Fruit fly (Drosophila melanogaster) whole organism, prepupa: ENCODE data around the gene CG15177.

Experiments
- CG11902 ChIP-seq: fragments of 200-800 bp; sonication (Bioruptor generic); optimal IDR thresholded peaks from 3 replicates; lab custom pipeline; 2016; ENCODE audit warnings: missing biosample characterization, missing genetic modification characterization
- CG1621 ChIP-seq: fragments of 200-800 bp; sonication (Bioruptor generic); optimal IDR thresholded peaks from 3 replicates; lab custom pipeline; 2018; ENCODE audit warnings: missing biosample characterization, mild to moderate bottlenecking, missing genetic modification characterization
- CG3032 ChIP-seq: fragments of 200-800 bp; optimal IDR thresholded peaks from 2 replicates; lab custom pipeline; 2019; ENCODE audit warnings: missing biosample characterization, mild to moderate bottlenecking, missing genetic modification characterization, moderate library complexity
- CG31627 ChIP-seq: fragments of 200-800 bp; sonication (Bioruptor generic); optimal IDR thresholded peaks from 3 replicates; lab custom pipeline; 2016; ENCODE audit warnings: missing biosample characterization, missing genetic modification characterization
- CG4318 ChIP-seq: fragments of 200-800 bp; sonication (Bioruptor generic); optimal IDR thresholded peaks from 3 replicates; lab custom pipeline; 2017; ENCODE audit warnings: missing biosample characterization, mild to moderate bottlenecking, missing genetic modification characterization
- CG6163 ChIP-seq: fragments of 200-800 bp; sonication (Bioruptor generic); IDR thresholded peaks from 3 replicates; pipeline ENCODE4 v1.3.6; 2022; ENCODE audit warnings: missing biosample characterization, missing genetic modification characterization
- CG6792 ChIP-seq: fragments of 200-800 bp; sonication (Bioruptor generic); optimal IDR thresholded peaks from 3 replicates; lab custom pipeline; 2016; ENCODE audit warnings: missing biosample characterization, missing genetic modification characterization
- CG6808 ChIP-seq: fragments of 200-800 bp; sonication (Bioruptor generic); optimal IDR thresholded peaks from 3 replicates; lab custom pipeline; 2017; ENCODE audit warnings: missing biosample characterization, missing genetic modification characterization, mild to moderate bottlenecking, moderate library complexity, missing genetic modification reagents
- CG6854 ChIP-seq: fragments of 200-800 bp; sonication (Bioruptor generic); optimal IDR thresholded peaks from 2 replicates; lab custom pipeline; 2017; ENCODE audit warnings: missing biosample characterization, mild to moderate bottlenecking, missing genetic modification characterization
- CG8119 ChIP-seq: fragments of 200-800 bp; sonication (Bioruptor generic); IDR thresholded peaks from 3 replicates; pipeline ENCODE4 v1.3.6; 2022; ENCODE audit warnings: missing biosample characterization, missing genetic modification characterization
- CG8319 ChIP-seq: fragments of 200-800 bp; sonication (Bioruptor generic); optimal IDR thresholded peaks from 3 replicates; lab custom pipeline; 2016; ENCODE audit warnings: missing biosample characterization, missing genetic modification characterization
- CG9139 ChIP-seq: fragments of 200-800 bp; sonication (Bioruptor generic); optimal IDR thresholded peaks from 3 replicates; lab custom pipeline; 2017; ENCODE audit warnings: missing biosample characterization, mild to moderate bottlenecking, missing genetic modification characterization
- Eip75B ChIP-seq: fragments of 200-800 bp; sonication (Bioruptor generic); optimal IDR thresholded peaks from 3 replicates; lab custom pipeline; 2016; ENCODE audit warnings: missing biosample characterization, missing genetic modification characterization
- Eip78C ChIP-seq: fragments of 200-800 bp; sonication (Bioruptor generic); peaks from one replicate; lab custom pipeline; 2016; ENCODE audit warnings: missing biosample characterization, missing genetic modification characterization
- Eip93F ChIP-seq: fragments of 200-800 bp; sonication (Bioruptor generic); optimal IDR thresholded peaks from 2 replicates; lab custom pipeline; 2016; ENCODE audit warnings: missing biosample characterization, mild to moderate bottlenecking, missing genetic modification characterization
- Ets21C ChIP-seq: fragments of 200-800 bp; sonication (Bioruptor generic); optimal IDR thresholded peaks from 3 replicates; lab custom pipeline; 2016; ENCODE audit warnings: missing biosample characterization, missing genetic modification characterization
- Gug ChIP-seq: fragments of 200-800 bp; sonication (Bioruptor generic); IDR thresholded peaks from 2 replicates; pipeline ENCODE4 v1.3.6; 2022; ENCODE audit warnings: missing biosample characterization, missing genetic modification characterization
- Hr39 ChIP-seq: fragments of 200-800 bp; sonication (Bioruptor generic); optimal IDR thresholded peaks from 2 replicates; lab custom pipeline; 2016; ENCODE audit warnings: missing biosample characterization, missing genetic modification characterization
- Lpt ChIP-seq: fragments of 200-800 bp; sonication (Bioruptor generic); optimal IDR thresholded peaks from 3 replicates; lab custom pipeline; 2016; ENCODE audit warnings: missing biosample characterization, missing genetic modification characterization
- Met ChIP-seq: fragments of 200-800 bp; sonication (Bioruptor generic); optimal IDR thresholded peaks from 3 replicates; lab custom pipeline; 2016; ENCODE audit warnings: missing biosample characterization, missing genetic modification characterization
- OdsH ChIP-seq: fragments of 200-800 bp; sonication (Bioruptor generic); optimal IDR thresholded peaks from 3 replicates; lab custom pipeline; 2016; ENCODE audit warnings: missing biosample characterization, missing genetic modification characterization
- Smox ChIP-seq: fragments of 200-800 bp; sonication (Bioruptor generic); optimal IDR thresholded peaks from 3 replicates; lab custom pipeline; 2016; ENCODE audit warnings: missing biosample characterization, missing genetic modification characterization
- Sox102F ChIP-seq: fragments of 200-800 bp; sonication (Bioruptor generic); optimal IDR thresholded peaks from 2 replicates; lab custom pipeline; 2016; ENCODE audit warnings: missing biosample characterization, mild to moderate bottlenecking, missing genetic modification characterization
- Sox14 ChIP-seq: fragments of 200-800 bp; sonication (Bioruptor generic); optimal IDR thresholded peaks from 3 replicates; lab custom pipeline; 2016; ENCODE audit warnings: missing biosample characterization, missing genetic modification characterization
- Sox15 ChIP-seq: fragments of 200-800 bp; sonication (Bioruptor generic); optimal IDR thresholded peaks from 3 replicates; lab custom pipeline; 2016; ENCODE audit warnings: missing biosample characterization, missing genetic modification characterization
- achi ChIP-seq: fragments of 200-800 bp; sonication (Bioruptor generic); optimal IDR thresholded peaks from 3 replicates; lab custom pipeline; 2016; ENCODE audit warnings: missing biosample characterization, missing genetic modification characterization
- acj6 ChIP-seq: fragments of 200-800 bp; sonication (Bioruptor generic); optimal IDR thresholded peaks from 3 replicates; lab custom pipeline; 2016; ENCODE audit warnings: missing biosample characterization, missing genetic modification characterization
- cyc ChIP-seq: fragments of 200-800 bp; sonication (Bioruptor generic); optimal IDR thresholded peaks from 3 replicates; lab custom pipeline; 2016; ENCODE audit warnings: missing biosample characterization, missing genetic modification characterization
- dac ChIP-seq: fragments of 200-800 bp; sonication (Bioruptor generic); optimal IDR thresholded peaks from 2 replicates; lab custom pipeline; 2017; ENCODE audit warnings: missing biosample characterization, mild to moderate bottlenecking, missing genetic modification characterization
- dsx ChIP-seq: fragments of 200-800 bp; optimal IDR thresholded peaks from 3 replicates; lab custom pipeline; 2019; ENCODE audit warnings: missing biosample characterization, mild to moderate bottlenecking, missing genetic modification characterization, moderate library complexity; ENCODE audit not compliant: poor library complexity, severe bottlenecking
- eg ChIP-seq: fragments of 200-800 bp; sonication (Bioruptor generic); IDR thresholded peaks from 3 replicates; pipeline ENCODE4 v1.3.6; 2022; ENCODE audit warnings: missing biosample characterization, missing genetic modification characterization
- net ChIP-seq: fragments of 200-800 bp; sonication (Bioruptor generic); optimal IDR thresholded peaks from 3 replicates; lab custom pipeline; 2016; ENCODE audit warnings: missing biosample characterization, missing genetic modification characterization
- pdm3 ChIP-seq: fragments of 200-800 bp; sonication (Bioruptor generic); optimal IDR thresholded peaks from 3 replicates; lab custom pipeline; 2016; ENCODE audit warnings: missing biosample characterization, missing genetic modification characterization
- salr ChIP-seq, 2 experiments: fragments of 200-800 bp; sonication (Bioruptor generic); optimal IDR thresholded peaks; 3 replicates each; lab custom pipeline; 2016 to 2018; ENCODE audit warnings: missing biosample characterization in 2 of 2, missing genetic modification characterization in 2 of 2, mild to moderate bottlenecking in 1 of 2
- ss ChIP-seq, 2 experiments: fragments of 200-800 bp; sonication (Bioruptor generic); optimal IDR thresholded peaks; 2 replicates in 1 of 2; 3 replicates in 1 of 2; lab custom pipeline; 2017 to 2018; ENCODE audit warnings: mild to moderate bottlenecking in 2 of 2, missing biosample characterization in 2 of 2, missing genetic modification characterization in 2 of 2, moderate library complexity in 1 of 2
- svp ChIP-seq: fragments of 200-800 bp; sonication (Bioruptor generic); peaks from one replicate; lab custom pipeline; 2016; ENCODE audit warnings: missing biosample characterization, missing genetic modification characterization

Gene CG15177

dm6 chr3R:6629851-6630250 lies 730 bp upstream of the CG15177 start, which contains the start of gene sunz:
Gene sunz, plus strand, starts transcription at chr3R:6630151.
- TF ChIP-seq ss (GFP tag; optimal IDR thresholded peaks at IDR 0.05; lab: Kevin White, UChicago) (no peak), CG9139 (GFP tag; lab: Kevin White, UChicago) (no peak), svp (GFP tag; lab: Kevin White, UChicago) (no peak), CG8319 (GFP tag; lab: Kevin White, UChicago) (no peak), Met (no peak), Eip78C (GFP tag; lab: Kevin White, UChicago) (no peak), dac (GFP tag; lab: Kevin White, UChicago) (no peak), CG31627 (GFP tag; lab: Kevin White, UChicago) (no peak), CG6854 (GFP tag; lab: Kevin White, UChicago) (no peak), CG6792 (GFP tag; lab: Kevin White, UChicago) (no peak), acj6 (GFP tag; lab: Kevin White, UChicago) (no peak), Ets21C (no peak), CG6163 (GFP tag; lab: Robert Waterston, UW) (no peak), dsx (GFP tag; lab: Kevin White, UChicago) (no peak), OdsH (GFP tag; lab: Kevin White, UChicago) (no peak), CG11902 (GFP tag; lab: Kevin White, UChicago) (no peak), Sox15 (no peak), achi (GFP tag; lab: Kevin White, UChicago) (no peak), Lpt (GFP tag; lab: Kevin White, UChicago) (no peak)

- TF ChIP-seq Gug (GFP tag; lab: Robert Waterston, UW) (no peak), Sox14 (GFP tag; lab: Kevin White, UChicago) (no peak), svp (GFP tag; lab: Kevin White, UChicago) (no peak), CG4318 (GFP tag; lab: Kevin White, UChicago) (no peak), pdm3 (no peak), Met (no peak), eg (no peak), Sox102F (GFP tag; lab: Kevin White, UChicago) (no peak)
These were observed 1.3 kb downstream of the CG15177 start, which contains the start of gene sowi for dm6 chr3R:6627800-6628199. Gene sowi, minus strand, starts transcription at chr3R:6627900.

dm6 chr3R:6608814-6609213 lies 20.3 kb downstream of the CG15177 start, which contains the start of gene glob2:
Gene glob2, minus strand, starts transcription at chr3R:6608914.
- TF ChIP-seq Sox102F (GFP tag; lab: Kevin White, UChicago) (no peak), cyc (no peak), CG8319 (GFP tag; lab: Kevin White, UChicago) (no peak), CG9139 (GFP tag; lab: Kevin White, UChicago) (no peak)

- TF ChIP-seq Sox14 (GFP tag; lab: Kevin White, UChicago) = no peak
- no peak for TF ChIP-seq cyc
- no peak for TF ChIP-seq dac (GFP tag; lab: Kevin White, UChicago)
- no peak for TF ChIP-seq Ets21C
- TF ChIP-seq CG3032 (tag; lab: Kevin White, UChicago) = no peak
- TF ChIP-seq salr (GFP tag; optimal IDR thresholded peaks at IDR 0.05; lab: Kevin White, UChicago) = no peak
- no peak for TF ChIP-seq Eip75B (GFP tag; lab: Kevin White, UChicago)
- TF ChIP-seq Eip78C (GFP tag; lab: Kevin White, UChicago) = no peak
- TF ChIP-seq CG9139 (GFP tag; lab: Kevin White, UChicago) = no peak
- no peak for TF ChIP-seq pdm3
These were observed 24.0 kb downstream of the CG15177 start for dm6 chr3R:6605142-6605541.

dm6 chr3R:6600942-6601341 lies 28.2 kb downstream of the CG15177 start, which contains the start of gene CG31482:
Gene CG31482, plus strand, starts transcription at chr3R:6601242.
- TF ChIP-seq CG8319 (GFP tag; lab: Kevin White, UChicago) (no peak), Eip93F (GFP tag; lab: Kevin White, UChicago) (no peak), Smox (no peak), Hr39 (GFP tag; lab: Kevin White, UChicago) (no peak), Gug (GFP tag; lab: Robert Waterston, UW) (no peak), CG6792 (GFP tag; lab: Kevin White, UChicago) (no peak), CG1621 (no peak), svp (GFP tag; lab: Kevin White, UChicago) (no peak), CG3032 (tag; lab: Kevin White, UChicago) (no peak), Eip78C (GFP tag; lab: Kevin White, UChicago) (no peak), net (GFP tag; lab: Kevin White, UChicago) (no peak), CG8119 (GFP tag; lab: Robert Waterston, UW) (no peak), CG6808 (GFP tag; lab: Kevin White, UChicago) (no peak), CG6163 (GFP tag; lab: Robert Waterston, UW) (no peak), OdsH (GFP tag; lab: Kevin White, UChicago) (no peak)
